Worm (Caenorhabditis elegans): ENCODE data around the gene gck-2.

The gck-2 gene

ce11 chrV:6829404-6829803 is 36.9 kb upstream of the gck-2 start, which contains the start of gene col-141:
Gene col-141 (plus strand): TSS chrV:6829704.
- TF ChIP-seq nhr-43 (tag; optimal IDR thresholded peaks at IDR 0.05; ENCODE audit: poor library complexity, severe bottlenecking) (no peak), ztf-11 (tag; optimal IDR thresholded peaks at IDR 0.05) (no peak), fkh-2 (tag; optimal IDR thresholded peaks at IDR 0.05) (no peak), hmg-11 (tag; optimal IDR thresholded peaks at IDR 0.05) (no peak), snpc-4 (tag; optimal IDR thresholded peaks at IDR 0.05) (no peak), nhr-25 (tag; optimal IDR thresholded peaks at IDR 0.05) (no peak), ama-1 (optimal IDR thresholded peaks at IDR 0.05) (no peak)

ce11 chrV:6828786-6829185 is 36.3 kb upstream of the gck-2 start, which contains the start of gene dmsr-15:
Gene dmsr-15 (minus strand): TSS chrV:6828886.
- no peak for TF ChIP-seq nhr-25 (tag; optimal IDR thresholded peaks at IDR 0.05)
- no peak for TF ChIP-seq ama-1 (optimal IDR thresholded peaks at IDR 0.05)
- no peak for TF ChIP-seq ceh-28 (tag; optimal IDR thresholded peaks at IDR 0.05)
- no peak for TF ChIP-seq zag-1 (tag; optimal IDR thresholded peaks at IDR 0.05)
- no peak for TF ChIP-seq nhr-76 (tag; optimal IDR thresholded peaks at IDR 0.05)
- TF ChIP-seq ztf-11 (tag; optimal IDR thresholded peaks at IDR 0.05) = no peak
- TF ChIP-seq nhr-67 (tag; optimal IDR thresholded peaks at IDR 0.05) = no peak
- TF ChIP-seq daf-12 (tag; optimal IDR thresholded peaks at IDR 0.05) = no peak
- no peak for TF ChIP-seq R02D3.7 (tag; optimal IDR thresholded peaks at IDR 0.05)

DNA sequence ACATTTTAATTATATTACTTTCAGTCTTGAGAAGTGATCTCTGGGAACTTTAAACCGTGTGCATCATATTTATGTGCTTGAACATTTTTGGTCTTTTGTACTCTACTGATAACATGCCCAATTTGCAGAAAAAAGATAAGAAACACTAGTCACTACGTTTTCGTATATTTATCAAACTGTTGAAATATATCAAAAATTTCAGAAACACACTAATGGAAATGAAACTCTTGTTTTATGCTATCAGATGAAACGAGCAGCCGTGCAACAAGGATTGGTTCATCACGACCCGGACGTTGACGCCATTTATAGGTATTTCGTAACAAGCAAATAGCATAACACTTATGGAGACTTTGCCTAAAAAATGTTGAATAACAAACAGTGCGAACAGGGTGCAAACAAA is 31.0 kb upstream of the gck-2 start:
- TF ChIP-seq nhr-25 (tag; optimal IDR thresholded peaks at IDR 0.05) = no peak
- peak; percentile 92 for TF ChIP-seq elt-2 (tag; optimal IDR thresholded peaks at IDR 0.05)
- TF ChIP-seq nhr-11 (tag; optimal IDR thresholded peaks at IDR 0.05) = no peak
- TF ChIP-seq daf-12 (tag; optimal IDR thresholded peaks at IDR 0.05) = no peak
- TF ChIP-seq fkh-10 (GFP tag; optimal IDR thresholded peaks at IDR 0.05) = no peak
- peak; percentile 84 for TF ChIP-seq pqm-1 (tag; optimal IDR thresholded peaks at IDR 0.05)
- TF ChIP-seq lin-15B (tag; optimal IDR thresholded peaks at IDR 0.05) = no peak
- TF ChIP-seq nfya-1 (tag; optimal IDR thresholded peaks at IDR 0.05; ENCODE audit: insufficient read depth) = no peak
- TF ChIP-seq ceh-9 (tag; optimal IDR thresholded peaks at IDR 0.05) = no peak

DNA sequence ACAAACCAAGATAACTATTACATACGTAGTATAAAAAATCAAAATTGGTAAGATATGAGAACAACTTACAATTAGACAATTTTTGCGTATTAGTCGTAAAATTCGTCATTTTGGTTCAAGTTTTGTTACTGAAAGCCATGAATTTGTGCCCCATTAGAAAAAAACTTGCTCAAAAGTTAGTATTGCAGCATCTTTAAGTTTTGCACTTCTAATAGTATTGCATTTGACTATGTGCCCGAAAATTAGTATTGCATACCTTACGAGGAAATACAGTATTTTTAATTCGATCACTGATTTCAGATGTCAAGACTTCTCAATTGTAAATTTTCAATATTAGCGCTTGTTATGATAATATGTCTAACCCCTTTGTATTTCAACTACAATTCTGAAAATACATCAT is 29.0 kb upstream of the gck-2 start, which contains the start of gene T15B7.8:
TSS of gene T15B7.8 (plus strand) at position 301 of the 400 bp plus-strand sequence.
- TF ChIP-seq pqm-1 (tag; optimal IDR thresholded peaks at IDR 0.05) (no peak), elt-3 (tag; optimal IDR thresholded peaks at IDR 0.05) (no peak), eor-1 (tag; optimal IDR thresholded peaks at IDR 0.05) (no peak), nhr-237 (tag; optimal IDR thresholded peaks at IDR 0.05) (no peak), unc-62 (GFP tag; optimal IDR thresholded peaks at IDR 0.05) (no peak), daf-12 (tag; optimal IDR thresholded peaks at IDR 0.05) (no peak), nhr-76 (tag; optimal IDR thresholded peaks at IDR 0.05) (no peak), nfya-1 (tag; optimal IDR thresholded peaks at IDR 0.05; ENCODE audit: insufficient read depth) (no peak), ztf-11 (tag; optimal IDR thresholded peaks at IDR 0.05) (no peak), lin-15B (tag; optimal IDR thresholded peaks at IDR 0.05) (no peak)

- TF ChIP-seq daf-12 (tag; optimal IDR thresholded peaks at IDR 0.05) = no peak
- TF ChIP-seq lsy-12 (tag; optimal IDR thresholded peaks at IDR 0.05) = no peak
These were observed 27.3 kb upstream of the gck-2 start, which contains the start of gene dmsr-13 for ce11 chrV:6819812-6820211. Gene dmsr-13 (minus strand): TSS chrV:6819912.

ce11 chrV:6817184-6817583 is 24.7 kb upstream of the gck-2 start, which contains the start of gene dmsr-14:
Gene dmsr-14 (minus strand): TSS chrV:6817284.
- no peak for TF ChIP-seq daf-12 (tag; optimal IDR thresholded peaks at IDR 0.05)
- no peak for TF ChIP-seq lin-39 (tag; optimal IDR thresholded peaks at IDR 0.05)
- TF ChIP-seq skn-1 (tag; optimal IDR thresholded peaks at IDR 0.05) = no peak
- no peak for TF ChIP-seq pha-4 (tag; optimal IDR thresholded peaks at IDR 0.05)
- no peak for TF ChIP-seq ceh-9 (tag; optimal IDR thresholded peaks at IDR 0.05)
- no peak for TF ChIP-seq nfya-1 (tag; optimal IDR thresholded peaks at IDR 0.05; ENCODE audit: insufficient read depth)
- no peak for TF ChIP-seq mdl-1 (tag; optimal IDR thresholded peaks at IDR 0.05)
- no peak for TF ChIP-seq unc-62 (GFP tag; optimal IDR thresholded peaks at IDR 0.05)
- no peak for TF ChIP-seq nhr-12 (tag; optimal IDR thresholded peaks at IDR 0.05)
- TF ChIP-seq R02D3.7 (tag; optimal IDR thresholded peaks at IDR 0.05) = no peak
- no peak for TF ChIP-seq fkh-10 (GFP tag; optimal IDR thresholded peaks at IDR 0.05)
- no peak for TF ChIP-seq elt-3 (tag; optimal IDR thresholded peaks at IDR 0.05)
- TF ChIP-seq nhr-28 (tag; optimal IDR thresholded peaks at IDR 0.05) = no peak
- no peak for TF ChIP-seq tbx-2 (tag; optimal IDR thresholded peaks at IDR 0.05)
- no peak for TF ChIP-seq nhr-25 (tag; optimal IDR thresholded peaks at IDR 0.05)
- TF ChIP-seq ama-1 (optimal IDR thresholded peaks at IDR 0.05) = no peak
